Worm (Caenorhabditis elegans) whole organism, young adult: Measurements from ENCODE around the gene Y38C1AA.7.

Experiments
- B0261.1 ChIP-seq: sonication (generic microtip); optimal IDR thresholded peaks from 2 replicates; lab custom pipeline; 2016; ENCODE audit warnings: mild to moderate bottlenecking, missing genetic modification characterization, moderate library complexity, missing compliant biosample characterization
- F22D6.2 ChIP-seq: sonication (generic microtip); optimal IDR thresholded peaks from 2 replicates; lab custom pipeline; 2016; ENCODE audit warnings: mild to moderate bottlenecking, missing genetic modification characterization, missing compliant biosample characterization
- F23B12.7 ChIP-seq: sonication (generic microtip); optimal IDR thresholded peaks from 2 replicates; lab custom pipeline; 2017; ENCODE audit warnings: missing genetic modification characterization, mild to moderate bottlenecking, missing compliant biosample characterization, antibody characterized with exemption, moderate library complexity; ENCODE audit not compliant: insufficient read depth
- F33H1.4 ChIP-seq: fragments of 200-800 bp; sonication (Bioruptor generic); IDR thresholded peaks from 2 replicates; pipeline ENCODE4 v1.3.6; 2022; ENCODE audit warnings: missing genetic modification reagents, missing genetic modification characterization, missing compliant biosample characterization
- F49E8.2 ChIP-seq: sonication (generic microtip); optimal IDR thresholded peaks from 3 replicates; lab custom pipeline; 2017; ENCODE audit warnings: missing genetic modification characterization, mild to moderate bottlenecking, missing compliant biosample characterization, antibody characterized with exemption, moderate library complexity; ENCODE audit not compliant: insufficient read depth
- F52B5.7 ChIP-seq: sonication (generic microtip); optimal IDR thresholded peaks from 2 replicates; lab custom pipeline; 2016; ENCODE audit warnings: mild to moderate bottlenecking, missing genetic modification characterization, missing compliant biosample characterization
- F55B11.4 ChIP-seq: sonication (generic microtip); optimal IDR thresholded peaks from 2 replicates; lab custom pipeline; 2016; ENCODE audit warnings: missing compliant biosample characterization, missing genetic modification characterization, borderline replicate concordance; ENCODE audit not compliant: insufficient read depth
- F57A8.1 ChIP-seq: fragments of 200-800 bp; sonication (Bioruptor generic); optimal IDR thresholded peaks from 2 replicates; lab custom pipeline; 2018; ENCODE audit warnings: mild to moderate bottlenecking, missing genetic modification characterization, moderate library complexity, missing compliant biosample characterization
- K11D2.4 ChIP-seq: fragments of 200-800 bp; sonication (Bioruptor generic); IDR thresholded peaks from 2 replicates; pipeline ENCODE4 v1.3.6; 2022; ENCODE audit warnings: missing genetic modification reagents, missing genetic modification characterization, missing compliant biosample characterization
- T07F8.4 ChIP-seq: sonication (generic microtip); optimal IDR thresholded peaks from 2 replicates; lab custom pipeline; 2016; ENCODE audit warnings: mild to moderate bottlenecking, missing genetic modification characterization, moderate library complexity, missing compliant biosample characterization
- Y53F4B.3 ChIP-seq: fragments of 200-800 bp; sonication (Bioruptor generic); IDR thresholded peaks from 2 replicates; pipeline ENCODE4 v1.3.6; 2022; ENCODE audit warnings: missing genetic modification reagents, missing genetic modification characterization, missing compliant biosample characterization
- Y79H2A.3 ChIP-seq: fragments of 200-800 bp; sonication (Bioruptor generic); conservative IDR thresholded peaks from 2 replicates; pipeline ENCODE4 v1.3.6; 2022; ENCODE audit warnings: missing genetic modification reagents, missing genetic modification characterization, missing compliant biosample characterization
- akir-1 ChIP-seq: fragments of 200-800 bp; sonication (Bioruptor generic); optimal IDR thresholded peaks from 2 replicates; lab custom pipeline; 2018; ENCODE audit warnings: mild to moderate bottlenecking, missing genetic modification characterization, moderate library complexity, missing compliant biosample characterization
- ama-1 ChIP-seq, 3 experiments: fragments of 150-350 bp in 1 of 3; sonication (generic microtip) in 2 of 3; optimal IDR thresholded peaks; 2 replicates each; lab custom pipeline; 2014 to 2018; ENCODE audit warnings: missing biosample characterization in 2 of 3, missing genetic modification characterization in 2 of 3, missing genetic modification reagents in 2 of 3
- aptf-2 ChIP-seq: fragments of 200-800 bp; sonication (Bioruptor generic); conservative IDR thresholded peaks from 2 replicates; pipeline ENCODE4 v1.3.6; 2022; ENCODE audit warnings: missing genetic modification reagents, missing genetic modification characterization, missing compliant biosample characterization
- athp-1 ChIP-seq: sonication (generic microtip); optimal IDR thresholded peaks from 2 replicates; lab custom pipeline; 2017; ENCODE audit warnings: mild to moderate bottlenecking, missing genetic modification characterization, missing compliant biosample characterization
- attf-3 ChIP-seq: fragments of 200-800 bp; sonication (Bioruptor generic); conservative IDR thresholded peaks from 2 replicates; pipeline ENCODE4 v1.3.6; 2022; ENCODE audit warnings: missing genetic modification reagents, missing genetic modification characterization, missing compliant biosample characterization
- attf-6 ChIP-seq: fragments of 200-800 bp; sonication (Bioruptor generic); IDR thresholded peaks from 2 replicates; pipeline ENCODE4 v1.3.6; 2022; ENCODE audit warnings: missing genetic modification reagents, missing genetic modification characterization, missing compliant biosample characterization
- ceh-40 ChIP-seq: fragments of 200-800 bp; sonication (Bioruptor generic); IDR thresholded peaks from 2 replicates; pipeline ENCODE4 v1.3.6; 2022; ENCODE audit warnings: missing genetic modification characterization, missing compliant biosample characterization
- ceh-91 ChIP-seq: fragments of 200-800 bp; sonication (Bioruptor generic); IDR thresholded peaks from 2 replicates; pipeline ENCODE4 v1.3.6; 2022; ENCODE audit warnings: missing genetic modification reagents, missing genetic modification characterization, missing compliant biosample characterization
- chd-7 ChIP-seq: sonication (generic microtip); optimal IDR thresholded peaks from 2 replicates; lab custom pipeline; 2016; ENCODE audit warnings: mild to moderate bottlenecking, missing genetic modification characterization, moderate library complexity, missing compliant biosample characterization
- die-1 ChIP-seq: sonication (generic microtip); optimal IDR thresholded peaks from 2 replicates; lab custom pipeline; 2016; ENCODE audit warnings: missing genotype, mild to moderate bottlenecking, missing genetic modification characterization, missing compliant biosample characterization
- egl-18 ChIP-seq: fragments of 200-800 bp; sonication (Bioruptor generic); IDR thresholded peaks from 2 replicates; pipeline ENCODE4 v1.3.6; 2022; ENCODE audit warnings: missing genetic modification reagents, missing genetic modification characterization, missing compliant biosample characterization
- hlh-12 ChIP-seq: sonication (generic microtip); optimal IDR thresholded peaks from 2 replicates; lab custom pipeline; 2016; ENCODE audit warnings: missing genetic modification characterization, missing compliant biosample characterization
- hlh-26 ChIP-seq: fragments of 200-800 bp; sonication (Bioruptor generic); conservative IDR thresholded peaks from 2 replicates; pipeline ENCODE4 v1.3.6; 2022; ENCODE audit warnings: missing genetic modification reagents, missing genetic modification characterization, missing compliant biosample characterization
- hmg-1.2 ChIP-seq: fragments of 200-800 bp; sonication (Bioruptor generic); IDR thresholded peaks from 2 replicates; pipeline ENCODE4 v1.3.6; 2022; ENCODE audit warnings: missing genetic modification reagents, missing genetic modification characterization, missing compliant biosample characterization
- hsf-1 ChIP-seq: fragments of 200-800 bp; sonication (Bioruptor generic); IDR thresholded peaks from 2 replicates; pipeline ENCODE4 v1.3.6; 2022; ENCODE audit warnings: missing genetic modification reagents, missing genetic modification characterization, missing compliant biosample characterization
- let-526 ChIP-seq: fragments of 200-800 bp; sonication (Bioruptor generic); IDR thresholded peaks from 2 replicates; pipeline ENCODE4 v1.3.6; 2022; ENCODE audit warnings: missing genetic modification reagents, missing genetic modification characterization, missing compliant biosample characterization
- let-607 ChIP-seq, 2 experiments: fragments of 200-800 bp in 1 of 2; sonication (Bioruptor generic) in 1 of 2; sonication (generic microtip) in 1 of 2; optimal IDR thresholded peaks; 2 replicates each; lab custom pipeline; 2016 to 2018; ENCODE audit warnings: mild to moderate bottlenecking in 2 of 2, missing compliant biosample characterization in 2 of 2, missing genetic modification characterization in 2 of 2, moderate library complexity in 2 of 2, missing genotype in 1 of 2
- lsl-1 ChIP-seq: fragments of 200-800 bp; sonication (Bioruptor generic); optimal IDR thresholded peaks from 2 replicates; lab custom pipeline; 2018; ENCODE audit warnings: mild to moderate bottlenecking, missing genetic modification characterization, moderate library complexity, missing compliant biosample characterization
- madf-6 ChIP-seq: fragments of 200-800 bp; sonication (Bioruptor generic); IDR thresholded peaks from 2 replicates; pipeline ENCODE4 v1.3.6; 2022; ENCODE audit warnings: missing genetic modification reagents, missing genetic modification characterization, missing compliant biosample characterization
- madf-8 ChIP-seq: fragments of 200-800 bp; sonication (Bioruptor generic); conservative IDR thresholded peaks from 2 replicates; pipeline ENCODE4 v1.3.6; 2022; ENCODE audit warnings: missing genetic modification reagents, missing genetic modification characterization, missing compliant biosample characterization
- mcd-1 ChIP-seq: fragments of 200-800 bp; sonication (Bioruptor generic); IDR thresholded peaks from 2 replicates; pipeline ENCODE4 v1.3.6; 2022; ENCODE audit warnings: missing genetic modification reagents, missing genetic modification characterization, missing compliant biosample characterization
- nhr-90 ChIP-seq: sonication (generic microtip); optimal IDR thresholded peaks from 2 replicates; lab custom pipeline; 2016; ENCODE audit warnings: missing genotype, mild to moderate bottlenecking, missing genetic modification characterization, missing compliant biosample characterization
- pha-4 ChIP-seq: fragments of 150-350 bp; sonication (generic microtip); optimal IDR thresholded peaks from 2 replicates; lab custom pipeline; 2014; ENCODE audit warnings: missing biosample characterization, missing genetic modification reagents, missing genetic modification characterization
- repo-1 ChIP-seq: sonication (generic microtip); optimal IDR thresholded peaks from 2 replicates; lab custom pipeline; 2017; ENCODE audit warnings: mild to moderate bottlenecking, missing genetic modification characterization, missing compliant biosample characterization
- rpc-1 ChIP-seq, 2 experiments: fragments of 150-350 bp in 1 of 2; sonication (generic microtip) in 1 of 2; optimal IDR thresholded peaks; 2 replicates each; lab custom pipeline; 2014 to 2018; ENCODE audit warnings: missing biosample characterization in 1 of 2, missing genetic modification characterization in 1 of 2, missing genetic modification reagents in 1 of 2, missing genotype in 1 of 2
- snpc-1.1 ChIP-seq: sonication (generic microtip); optimal IDR thresholded peaks from 2 replicates; lab custom pipeline; 2017; ENCODE audit warnings: missing genetic modification characterization, mild to moderate bottlenecking, missing compliant biosample characterization, antibody characterized with exemption, moderate library complexity, missing genotype, missing genetic modification reagents; ENCODE audit not compliant: insufficient read depth
- snpc-3.4 ChIP-seq: sonication (generic microtip); optimal IDR thresholded peaks from 2 replicates; lab custom pipeline; 2017; ENCODE audit warnings: missing genetic modification characterization, mild to moderate bottlenecking, missing compliant biosample characterization, antibody characterized with exemption, moderate library complexity, missing genotype, missing genetic modification reagents
- snpc-4 ChIP-seq, 5 experiments: fragments of 150-350 bp in 1 of 5; sonication (generic microtip) in 4 of 5; optimal IDR thresholded peaks; 2 replicates each; lab custom pipeline; 2014 to 2018; ENCODE audit warnings: missing genetic modification characterization in 5 of 5, missing biosample characterization in 3 of 5, antibody characterized with exemption in 2 of 5, mild to moderate bottlenecking in 2 of 5, missing compliant biosample characterization in 2 of 5, missing genotype in 2 of 5, moderate library complexity in 2 of 5, missing genetic modification reagents in 1 of 5
- tbp1 ChIP-seq: fragments of 200-800 bp; sonication (Bioruptor generic); optimal IDR thresholded peaks from 2 replicates; lab custom pipeline; 2018; ENCODE audit warnings: mild to moderate bottlenecking, missing genetic modification characterization, missing compliant biosample characterization
- tlf-1 ChIP-seq: fragments of 200-800 bp; sonication (Bioruptor generic); optimal IDR thresholded peaks from 2 replicates; lab custom pipeline; 2018; ENCODE audit warnings: mild to moderate bottlenecking, missing genetic modification characterization, missing compliant biosample characterization
- ztf-22 ChIP-seq: fragments of 200-800 bp; sonication (Bioruptor generic); optimal IDR thresholded peaks from 2 replicates; lab custom pipeline; 2018; ENCODE audit warnings: mild to moderate bottlenecking, missing genetic modification characterization, moderate library complexity, missing compliant biosample characterization
- ztf-26 ChIP-seq: sonication (generic microtip); optimal IDR thresholded peaks from 2 replicates; lab custom pipeline; 2017; ENCODE audit warnings: missing genetic modification characterization, missing compliant biosample characterization
- ztf-3 ChIP-seq: fragments of 200-800 bp; sonication (Bioruptor generic); optimal IDR thresholded peaks from 2 replicates; lab custom pipeline; 2018; ENCODE audit warnings: mild to moderate bottlenecking, missing genetic modification characterization, missing compliant biosample characterization

The Y38C1AA.7 gene

ce11 chrIV:143807-144371 lies 14.9 kb upstream of the Y38C1AA.7 start (continued):
- no peak for TF ChIP-seq egl-18 (GFP tag; lab: Robert Waterston, UW)
- TF ChIP-seq aptf-2 = 0 out of 2 replicates have a peak, but pooled peaks have one; percentile 44
- 0 out of 2 replicates have a peak, but pooled peaks have one; percentile 12 for TF ChIP-seq ceh-91 (GFP tag; lab: Robert Waterston, UW)
- TF ChIP-seq F49E8.2 = no peak
- TF ChIP-seq hlh-12 (tag; lab: Kevin White, UChicago) = peak; percentile 9
- TF ChIP-seq let-607 (tag; optimal IDR thresholded peaks at IDR 0.05; lab: Kevin White, UChicago) = peak in 1 of 2 experiments; percentile 3
- TF ChIP-seq ceh-40 (GFP tag; lab: Robert Waterston, UW) = no peak
- TF ChIP-seq lsl-1 = peak; percentile 15
- no peak for TF ChIP-seq tlf-1 (GFP tag; lab: Kevin White, UChicago)
- peak; percentile 68 for TF ChIP-seq die-1 (tag; lab: Kevin White, UChicago)
- no peak for TF ChIP-seq let-526
- peak; percentile 1 for TF ChIP-seq ztf-26 (tag; lab: Kevin White, UChicago)
- peak; percentile 25 for TF ChIP-seq akir-1
- TF ChIP-seq F55B11.4 (tag; lab: Kevin White, UChicago) = no peak
- peak; percentile 39; the same call in 1 of the 2 replicates for TF ChIP-seq madf-6 (GFP tag; lab: Robert Waterston, UW)
- peak; percentile 28 for TF ChIP-seq snpc-4 (GFP tag; optimal IDR thresholded peaks at IDR 0.05; lab: Kevin White, UChicago)
- peak in 1 of 4 experiments; percentile 58 for TF ChIP-seq snpc-4 (tag; optimal IDR thresholded peaks at IDR 0.05; lab: Kevin White, UChicago)
- no peak for TF ChIP-seq hlh-26 (GFP tag; lab: Robert Waterston, UW)
- no peak for TF ChIP-seq F22D6.2 (tag; lab: Kevin White, UChicago)
- TF ChIP-seq ama-1 (optimal IDR thresholded peaks at IDR 0.05; lab: Kevin White, UChicago) = no peak
- no peak for TF ChIP-seq ama-1 (GFP tag; optimal IDR thresholded peaks at IDR 0.05; lab: Kevin White, UChicago)
- TF ChIP-seq ztf-3 = no peak
- TF ChIP-seq athp-1 = peak; percentile 55
- TF ChIP-seq ztf-22 (GFP tag; lab: Kevin White, UChicago) = no peak
- TF ChIP-seq F33H1.4 (GFP tag; lab: Robert Waterston, UW) = no peak; the same call in 1 of the 2 replicates
- TF ChIP-seq F57A8.1 (GFP tag; lab: Kevin White, UChicago) = peak; percentile 3
- no peak for TF ChIP-seq Y53F4B.3 (GFP tag; lab: Robert Waterston, UW)
- TF ChIP-seq chd-7 (tag; lab: Kevin White, UChicago) = peak; percentile 76
- TF ChIP-seq attf-3 = peak; percentile 67
- TF ChIP-seq F23B12.7 (tag; lab: Kevin White, UChicago) = no peak
- TF ChIP-seq rpc-1 (optimal IDR thresholded peaks at IDR 0.05; lab: Kevin White, UChicago) = peak; percentile 70
- peak; percentile 84 for TF ChIP-seq rpc-1 (tag; optimal IDR thresholded peaks at IDR 0.05; lab: Kevin White, UChicago)
- no peak for TF ChIP-seq Y79H2A.3
- no peak for TF ChIP-seq hsf-1 (GFP tag; lab: Robert Waterston, UW)
- TF ChIP-seq snpc-3.4 = no peak
- TF ChIP-seq attf-6 (GFP tag; lab: Robert Waterston, UW) = no peak
- TF ChIP-seq K11D2.4 (GFP tag; lab: Robert Waterston, UW) = no peak
- peak; percentile 44 for TF ChIP-seq F52B5.7
- TF ChIP-seq tbp1 (GFP tag; lab: Kevin White, UChicago) = peak; percentile 99
- no peak for TF ChIP-seq pha-4 (tag; lab: Kevin White, UChicago)
- peak; percentile 74 for TF ChIP-seq nhr-90 (tag; lab: Kevin White, UChicago)
- peak; percentile 71 for TF ChIP-seq mcd-1 (GFP tag; lab: Robert Waterston, UW)
- TF ChIP-seq snpc-1.1 = no peak
- no peak for TF ChIP-seq repo-1 (tag; lab: Kevin White, UChicago)
- TF ChIP-seq B0261.1 = peak; percentile 92
- peak; percentile 7 for TF ChIP-seq T07F8.4 (tag; lab: Kevin White, UChicago)
- no peak for TF ChIP-seq madf-8 (GFP tag; lab: Robert Waterston, UW)
- peak; percentile 81 for TF ChIP-seq hmg-1.2 (GFP tag; lab: Robert Waterston, UW)
